Fruit fly (Drosophila melanogaster): ENCODE results near the gene pn.
A peak's percentile ranks its signal among the peaks of the same experiment; 100 is the strongest.

DNA sequence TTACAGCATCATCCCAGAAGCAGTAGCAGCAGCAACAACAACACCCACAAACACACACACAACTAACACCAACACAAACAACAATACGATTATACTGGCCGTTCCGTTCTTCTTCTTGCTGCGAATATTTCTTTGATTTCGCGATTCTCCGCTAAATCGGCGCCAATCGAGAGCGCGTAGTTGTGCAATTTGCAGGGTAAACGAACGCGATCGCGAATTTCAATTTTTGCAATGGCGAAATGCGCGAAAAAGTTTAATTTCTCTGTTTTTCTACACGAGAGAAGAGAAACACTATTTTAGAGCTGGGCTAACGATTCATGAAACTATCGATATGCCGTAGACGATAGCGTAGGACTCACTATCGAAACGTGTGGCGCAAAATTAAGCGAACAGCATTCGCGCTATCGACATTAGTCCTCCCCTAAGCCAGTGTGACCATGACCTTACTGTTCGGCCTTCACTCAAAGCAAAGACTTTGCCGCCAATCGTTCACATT is 22.3 kb upstream of the pn start, which contains the start of gene wapl:
- TF ChIP-seq eg (GFP tag; IDR thresholded peaks at IDR 0.05) (no peak), CG10631 (GFP tag; optimal IDR thresholded peaks at IDR 0.05) (no peak), CG7368 (GFP tag; optimal IDR thresholded peaks at IDR 0.05) (no peak), dsx (GFP tag; optimal IDR thresholded peaks at IDR 0.05; ENCODE audit: poor library complexity, severe bottlenecking) (no peak), Met (GFP tag; optimal IDR thresholded peaks at IDR 0.05) (no peak), Sox15 (GFP tag; optimal IDR thresholded peaks at IDR 0.05) (no peak), CG11762 (GFP tag; optimal IDR thresholded peaks at IDR 0.05; ENCODE audit: insufficient read depth) (no peak), dac (GFP tag; optimal IDR thresholded peaks at IDR 0.05) (no peak), Hr38 (GFP tag; optimal IDR thresholded peaks at IDR 0.05) (no peak), CG6276 (GFP tag; optimal IDR thresholded peaks at IDR 0.05) (peak; percentile 19), Gug (GFP tag; IDR thresholded peaks at IDR 0.05) (no peak), CG16779 (tag; optimal IDR thresholded peaks at IDR 0.05) (no peak), CG3032 (tag; optimal IDR thresholded peaks at IDR 0.05) (no peak)

All from whole organism, prepupa.